Worm (Caenorhabditis elegans) whole organism, L4 larva: ENCODE results near the gene F13E9.15.

ENCODE experiments used
- F10B5.3 ChIP-seq: sonication (generic microtip); optimal IDR thresholded peaks from 2 replicates; lab custom pipeline; 2016; ENCODE audit warnings: mild to moderate bottlenecking, missing genetic modification characterization, missing compliant biosample characterization
- F44E2.7 ChIP-seq: fragments of 200-800 bp; sonication (Bioruptor generic); IDR thresholded peaks from 2 replicates; pipeline ENCODE4 v2.1.2; 2022; ENCODE audit warnings: missing genetic modification characterization, missing compliant biosample characterization
- T26A8.4 ChIP-seq: fragments of 200-800 bp; sonication (Bioruptor generic); IDR thresholded peaks from 2 replicates; pipeline ENCODE4 v1.3.6; 2022; ENCODE audit warnings: missing genetic modification characterization, missing compliant biosample characterization
- Y5F2A.4 ChIP-seq: fragments of 200-800 bp; sonication (Bioruptor generic); optimal IDR thresholded peaks from 2 replicates; lab custom pipeline; 2018; ENCODE audit warnings: mild to moderate bottlenecking, missing genetic modification characterization, missing compliant biosample characterization
- arid-1 ChIP-seq: fragments of 200-800 bp; sonication (Bioruptor generic); conservative IDR thresholded peaks from 2 replicates; pipeline ENCODE4 v1.3.6; 2022; ENCODE audit warnings: missing genetic modification reagents, missing genetic modification characterization, missing compliant biosample characterization
- ceh-20 ChIP-seq: fragments of 200-800 bp; sonication (Bioruptor generic); IDR thresholded peaks from 2 replicates; pipeline ENCODE4 v1.3.6; 2022; ENCODE audit warnings: missing genetic modification reagents, missing genetic modification characterization, missing compliant biosample characterization
- daf-16 ChIP-seq, 3 experiments: sonication (generic microtip); optimal IDR thresholded peaks; 2 replicates each; lab custom pipeline; 2016 to 2017; ENCODE audit warnings: missing genetic modification characterization in 3 of 3, missing genetic modification reagents in 3 of 3, mild to moderate bottlenecking in 2 of 3, missing compliant biosample characterization in 2 of 3, missing biosample characterization in 1 of 3, moderate library complexity in 1 of 3
- daf-19 ChIP-seq: fragments of 200-800 bp; sonication (Bioruptor generic); conservative IDR thresholded peaks from 2 replicates; pipeline ENCODE4 v1.3.6; 2022; ENCODE audit warnings: missing genetic modification characterization, missing compliant biosample characterization
- daf-8 ChIP-seq: fragments of 200-800 bp; sonication (Bioruptor generic); IDR thresholded peaks from 2 replicates; pipeline ENCODE4 v1.3.6; 2022; ENCODE audit warnings: missing genetic modification characterization, missing compliant biosample characterization
- dpl-1 ChIP-seq: fragments of 150-350 bp; optimal IDR thresholded peaks from 2 replicates; lab custom pipeline; 2014; ENCODE audit warnings: missing biosample characterization, missing genetic modification reagents, missing genetic modification characterization
- fkh-10 ChIP-seq: fragments of 150-350 bp; optimal IDR thresholded peaks from 2 replicates; lab custom pipeline; 2014; ENCODE audit warnings: missing biosample characterization, missing genetic modification reagents, missing genetic modification characterization
- hlh-11 ChIP-seq: fragments of 200-800 bp; sonication (Bioruptor generic); optimal IDR thresholded peaks from 2 replicates; lab custom pipeline; 2018; ENCODE audit warnings: mild to moderate bottlenecking, missing genetic modification characterization, missing compliant biosample characterization
- hlh-30 ChIP-seq: sonication (generic microtip); optimal IDR thresholded peaks from 2 replicates; lab custom pipeline; 2017; ENCODE audit warnings: antibody characterized with exemption, mild to moderate bottlenecking, missing genetic modification characterization, missing compliant biosample characterization; ENCODE audit not compliant: insufficient read depth
- lin-13 ChIP-seq: fragments of 150-350 bp; optimal IDR thresholded peaks from 2 replicates; lab custom pipeline; 2014; ENCODE audit warnings: missing biosample characterization, missing genetic modification reagents, missing genetic modification characterization
- lin-38 ChIP-seq: fragments of 200-800 bp; sonication (Bioruptor generic); IDR thresholded peaks from 2 replicates; pipeline ENCODE4 v1.3.6; 2022; ENCODE audit warnings: missing genetic modification reagents, missing genetic modification characterization, missing compliant biosample characterization
- lir-3 ChIP-seq: sonication (generic microtip); optimal IDR thresholded peaks from 2 replicates; lab custom pipeline; 2016; ENCODE audit warnings: mild to moderate bottlenecking, missing genetic modification characterization, missing compliant biosample characterization
- lsy-2 ChIP-seq, 2 experiments: fragments of 150-350 bp in 1 of 2; sonication (generic microtip) in 1 of 2; optimal IDR thresholded peaks; 2 replicates each; lab custom pipeline; 2014 to 2017; ENCODE audit warnings: missing biosample characterization in 2 of 2, missing genetic modification characterization in 2 of 2
- madf-9 ChIP-seq: fragments of 200-800 bp; sonication (Bioruptor generic); conservative IDR thresholded peaks from 2 replicates; pipeline ENCODE4 v1.3.6; 2022; ENCODE audit warnings: missing genetic modification reagents, missing genetic modification characterization, missing compliant biosample characterization
- mxl-2 ChIP-seq: fragments of 200-800 bp; sonication (Bioruptor generic); conservative IDR thresholded peaks from 2 replicates; pipeline ENCODE4 v1.3.6; 2022; ENCODE audit warnings: missing genetic modification reagents, missing genetic modification characterization, missing compliant biosample characterization
- mxl-3 ChIP-seq: fragments of 200-800 bp; sonication (Bioruptor generic); optimal IDR thresholded peaks from 2 replicates; lab custom pipeline; 2018; ENCODE audit warnings: mild to moderate bottlenecking, missing genetic modification characterization, missing compliant biosample characterization
- nhr-11 ChIP-seq: fragments of 150-350 bp; optimal IDR thresholded peaks from 2 replicates; lab custom pipeline; 2014; ENCODE audit warnings: missing biosample characterization, missing genetic modification characterization
- nhr-111 ChIP-seq: fragments of 200-800 bp; sonication (Bioruptor generic); optimal IDR thresholded peaks from 2 replicates; lab custom pipeline; 2018; ENCODE audit warnings: mild to moderate bottlenecking, missing genetic modification characterization, missing compliant biosample characterization
- nhr-25 ChIP-seq: sonication (generic microtip); optimal IDR thresholded peaks from 2 replicates; lab custom pipeline; 2017; ENCODE audit warnings: missing genetic modification characterization, mild to moderate bottlenecking, missing compliant biosample characterization, antibody characterized with exemption, moderate library complexity, borderline replicate concordance; ENCODE audit not compliant: insufficient read depth
- nhr-42 ChIP-seq: fragments of 200-800 bp; sonication (Bioruptor generic); IDR thresholded peaks from 2 replicates; pipeline ENCODE4 v1.3.6; 2022; ENCODE audit warnings: missing genetic modification characterization, missing compliant biosample characterization
- nhr-6 ChIP-seq: fragments of 150-350 bp; optimal IDR thresholded peaks from 2 replicates; lab custom pipeline; 2014; ENCODE audit warnings: missing biosample characterization, missing genetic modification characterization
- nhr-76 ChIP-seq: fragments of 150-350 bp; optimal IDR thresholded peaks from 2 replicates; lab custom pipeline; 2014; ENCODE audit warnings: missing biosample characterization, missing genetic modification characterization
- nhr-77 ChIP-seq: fragments of 150-350 bp; optimal IDR thresholded peaks from 2 replicates; lab custom pipeline; 2014; ENCODE audit warnings: missing biosample characterization, missing genetic modification characterization
- pha-4 ChIP-seq, 2 experiments: fragments of 150-350 bp in 1 of 2; fragments of 200-800 bp in 1 of 2; sonication (Bioruptor generic) in 1 of 2; IDR thresholded peaks in 1 of 2; optimal IDR thresholded peaks in 1 of 2; 2 replicates each; pipeline versions ENCODE4 v1.3.6 to Lab custom; 2014 to 2022; ENCODE audit warnings: missing genetic modification characterization in 2 of 2, missing genetic modification reagents in 2 of 2, missing biosample characterization in 1 of 2, missing compliant biosample characterization in 1 of 2
- php-3 ChIP-seq: fragments of 200-800 bp; sonication (Bioruptor generic); IDR thresholded peaks from 2 replicates; pipeline ENCODE4 v1.3.6; 2022; ENCODE audit warnings: missing genetic modification reagents, missing genetic modification characterization, missing compliant biosample characterization
- saeg-2 ChIP-seq: fragments of 200-800 bp; sonication (Bioruptor generic); IDR thresholded peaks from 2 replicates; pipeline ENCODE4 v1.3.6; 2022; ENCODE audit warnings: missing genetic modification reagents, missing genetic modification characterization, missing compliant biosample characterization
- set-16 ChIP-seq: fragments of 200-800 bp; sonication (Bioruptor generic); IDR thresholded peaks from 2 replicates; pipeline ENCODE4 v1.3.6; 2022; ENCODE audit warnings: missing genetic modification reagents, missing genetic modification characterization, missing compliant biosample characterization
- snpc-1.2 ChIP-seq: fragments of 200-800 bp; sonication (Bioruptor generic); IDR thresholded peaks from 2 replicates; pipeline ENCODE4 v1.3.6; 2022; ENCODE audit warnings: missing genetic modification reagents, missing genetic modification characterization, missing compliant biosample characterization
- snpc-4 ChIP-seq: fragments of 150-350 bp; optimal IDR thresholded peaks from 2 replicates; lab custom pipeline; 2014; ENCODE audit warnings: missing biosample characterization, missing genetic modification characterization
- tag-97 ChIP-seq: fragments of 200-800 bp; sonication (Bioruptor generic); IDR thresholded peaks from 2 replicates; pipeline ENCODE4 v1.3.6; 2022; ENCODE audit warnings: missing genetic modification characterization, missing compliant biosample characterization
- unc-130 ChIP-seq: sonication (generic microtip); optimal IDR thresholded peaks from 2 replicates; lab custom pipeline; 2016; ENCODE audit warnings: missing genetic modification reagents, missing genetic modification characterization, missing compliant biosample characterization
- unc-62 ChIP-seq, 3 experiments: fragments of 150-350 bp in 1 of 3; sonication (generic microtip); optimal IDR thresholded peaks in 2 of 3; peaks in 1 of 3; 1 replicate in 1 of 3; 2 replicates in 2 of 3; lab custom pipeline; 2014 to 2017; ENCODE audit warnings: missing biosample characterization in 3 of 3, missing genetic modification characterization in 3 of 3, missing genetic modification reagents in 3 of 3, missing genotype in 1 of 3
- zfp-3 ChIP-seq: fragments of 200-800 bp; sonication (Bioruptor generic); conservative IDR thresholded peaks from 2 replicates; pipeline ENCODE4 v1.3.6; 2022; ENCODE audit warnings: missing genetic modification reagents, missing genetic modification characterization, missing compliant biosample characterization
- zip-2 ChIP-seq: fragments of 150-350 bp; optimal IDR thresholded peaks from 2 replicates; lab custom pipeline; 2014; ENCODE audit warnings: missing biosample characterization, missing genetic modification characterization
- ztf-11 ChIP-seq: fragments of 150-350 bp; optimal IDR thresholded peaks from 2 replicates; lab custom pipeline; 2014; ENCODE audit warnings: missing biosample characterization, missing genetic modification characterization

F13E9.15 gene

ce11 chrIV:10935853-10936491 lies 46.3 kb upstream of the F13E9.15 start, which contains the start of gene lgg-2 (continued):
- TF ChIP-seq fkh-10 (GFP tag; lab: Kevin White, UChicago) (peak; percentile 47), nhr-25 (tag; lab: Kevin White, UChicago) (peak; percentile 86), nhr-42 (peak; percentile 87), unc-130 (GFP tag; lab: Kevin White, UChicago) (no peak), madf-9 (GFP tag; lab: Robert Waterston, UW) (peak; percentile 25; the same call in 1 of the 2 replicates), zip-2 (no peak), unc-62 (GFP tag; optimal IDR thresholded peaks at IDR 0.05 in 1 of 2; lab: Kevin White, UChicago) (peak in 1 of 2 experiments; percentile 99), unc-62 (tag; optimal IDR thresholded peaks at IDR 0.05; lab: Kevin White, UChicago) (peak; percentile 67), zfp-3 (peak; percentile 89), php-3 (0 out of 2 replicates have a peak, but pooled peaks have one; percentile 55), tag-97 (GFP tag; lab: Robert Waterston, UW) (no peak), ceh-20 (GFP tag; lab: Robert Waterston, UW) (peak; percentile 87), Y5F2A.4 (GFP tag; lab: Kevin White, UChicago) (peak; percentile 12), arid-1 (peak; percentile 69; the same call in 1 of the 2 replicates), mxl-2 (GFP tag; lab: Robert Waterston, UW) (0 out of 2 replicates have a peak, but pooled peaks have one; percentile 31), nhr-11 (tag; lab: Kevin White, UChicago) (peak; percentile 97), set-16 (GFP tag; lab: Robert Waterston, UW) (peak; percentile 76), F10B5.3 (peak; percentile 6), nhr-111 (GFP tag; lab: Kevin White, UChicago) (no peak), hlh-11 (peak; percentile 100), daf-19 (GFP tag; lab: Robert Waterston, UW) (no peak), nhr-76 (tag; lab: Kevin White, UChicago) (peak; percentile 22), lsy-2 (tag; optimal IDR thresholded peaks at IDR 0.05; lab: Kevin White, UChicago) (peak; percentile 88 to 95), nhr-77 (peak; percentile 88), nhr-6 (tag; lab: Kevin White, UChicago) (peak; percentile 97), pha-4 (GFP tag; IDR thresholded peaks at IDR 0.05; lab: Robert Waterston, UW) (peak; percentile 78), pha-4 (tag; optimal IDR thresholded peaks at IDR 0.05; lab: Kevin White, UChicago) (peak; percentile 98), saeg-2 (GFP tag; lab: Robert Waterston, UW) (peak; percentile 89), daf-8 (GFP tag; lab: Robert Waterston, UW) (no peak), ztf-11 (tag; lab: Kevin White, UChicago) (no peak), lin-13 (GFP tag; lab: Kevin White, UChicago) (peak; percentile 89), snpc-1.2 (GFP tag; lab: Robert Waterston, UW) (no peak), lin-38 (GFP tag; lab: Robert Waterston, UW) (peak; percentile 73), snpc-4 (tag; lab: Kevin White, UChicago) (no peak), hlh-30 (peak; percentile 100), mxl-3 (GFP tag; lab: Kevin White, UChicago) (peak; percentile 84), T26A8.4 (peak; percentile 87), lir-3 (no peak), dpl-1 (GFP tag; lab: Kevin White, UChicago) (peak; percentile 66), F44E2.7 (GFP tag; lab: Robert Waterston, UW) (no peak), daf-16 (GFP tag; optimal IDR thresholded peaks at IDR 0.05; lab: Kevin White, UChicago) (peak; percentile 63 to 70), daf-16 (tag; optimal IDR thresholded peaks at IDR 0.05; lab: Kevin White, UChicago) (peak; percentile 93)
